Fruit fly (Drosophila melanogaster) whole organism, adult: ENCODE results near the gene CG17648.

Source experiments
- CG11617 ChIP-seq: fragments of 200-800 bp; sonication (Bioruptor generic); optimal IDR thresholded peaks from 2 replicates; lab custom pipeline; 2017; ENCODE audit warnings: mild to moderate bottlenecking, missing biosample characterization, missing genetic modification reagents, missing genetic modification characterization
- CG12768 ChIP-seq: fragments of 200-800 bp; sonication (Bioruptor generic); optimal IDR thresholded peaks from 2 replicates; lab custom pipeline; 2017; ENCODE audit warnings: missing biosample characterization, missing genetic modification characterization, mild to moderate bottlenecking, moderate library complexity, missing genetic modification reagents
- CG14711 ChIP-seq: fragments of 200-800 bp; sonication (Bioruptor generic); optimal IDR thresholded peaks from 2 replicates; lab custom pipeline; 2018; ENCODE audit warnings: missing biosample characterization, mild to moderate bottlenecking, missing genetic modification characterization, moderate library complexity
- CG1620 ChIP-seq: fragments of 200-800 bp; sonication (Bioruptor generic); optimal IDR thresholded peaks from 2 replicates; lab custom pipeline; 2016; ENCODE audit warnings: missing biosample characterization, missing genetic modification characterization
- CG33017 ChIP-seq: fragments of 200-800 bp; sonication (Bioruptor generic); optimal IDR thresholded peaks from 2 replicates; lab custom pipeline; 2018; ENCODE audit warnings: missing biosample characterization, mild to moderate bottlenecking, missing genetic modification characterization, moderate library complexity
- CG5204 ChIP-seq: fragments of 200-800 bp; sonication (Bioruptor generic); optimal IDR thresholded peaks from 2 replicates; lab custom pipeline; 2016; ENCODE audit warnings: missing biosample characterization, missing genetic modification characterization
- CG7045 ChIP-seq: fragments of 200-800 bp; sonication (Bioruptor generic); optimal IDR thresholded peaks from 2 replicates; lab custom pipeline; 2017; ENCODE audit warnings: missing biosample characterization, mild to moderate bottlenecking, missing genetic modification characterization
- CG7101 ChIP-seq: fragments of 200-800 bp; sonication (Bioruptor generic); optimal IDR thresholded peaks from 2 replicates; lab custom pipeline; 2018; ENCODE audit warnings: missing biosample characterization, mild to moderate bottlenecking, missing genetic modification characterization, moderate library complexity
- Clk ChIP-seq: fragments of 200-800 bp; sonication (Bioruptor generic); optimal IDR thresholded peaks from 2 replicates; lab custom pipeline; 2017; ENCODE audit warnings: missing biosample characterization, missing genetic modification characterization
- Crg-1 ChIP-seq: fragments of 200-800 bp; sonication (Bioruptor generic); optimal IDR thresholded peaks from 2 replicates; lab custom pipeline; 2016; ENCODE audit warnings: missing biosample characterization, missing genetic modification characterization
- Hr96 ChIP-seq: fragments of 200-800 bp; sonication (Bioruptor generic); optimal IDR thresholded peaks from 2 replicates; lab custom pipeline; 2016; ENCODE audit warnings: missing biosample characterization, missing genetic modification characterization
- Mnt ChIP-seq: fragments of 200-800 bp; sonication (Bioruptor generic); optimal IDR thresholded peaks from 2 replicates; lab custom pipeline; 2016; ENCODE audit warnings: missing biosample characterization, mild to moderate bottlenecking, missing genetic modification characterization
- bab1 ChIP-seq: fragments of 200-800 bp; sonication (Bioruptor generic); optimal IDR thresholded peaks from 3 replicates; lab custom pipeline; 2019; ENCODE audit warnings: missing biosample characterization, mild to moderate bottlenecking, missing genetic modification characterization, moderate library complexity
- cic ChIP-seq: fragments of 200-800 bp; sonication (Bioruptor generic); optimal IDR thresholded peaks from 2 replicates; lab custom pipeline; 2017; ENCODE audit warnings: missing biosample characterization, mild to moderate bottlenecking, missing genetic modification characterization, moderate library complexity
- cnc ChIP-seq, 2 experiments: fragments of >200 bp; optimal IDR thresholded peaks; 2 replicates each; lab custom pipeline; 2017
- kay ChIP-seq: fragments of 200-800 bp; sonication (Bioruptor generic); peaks from one replicate; lab custom pipeline; 2016; ENCODE audit warnings: missing biosample characterization, missing genetic modification characterization, borderline replicate concordance
- ovo ChIP-seq: fragments of 200-800 bp; sonication (Bioruptor generic); optimal IDR thresholded peaks from 2 replicates; lab custom pipeline; 2016; ENCODE audit warnings: missing biosample characterization, missing genetic modification characterization
- pad ChIP-seq: fragments of 200-800 bp; sonication (Bioruptor generic); optimal IDR thresholded peaks from 3 replicates; lab custom pipeline; 2017; ENCODE audit warnings: missing biosample characterization, missing genetic modification characterization, mild to moderate bottlenecking, moderate library complexity, missing genetic modification reagents
- tj ChIP-seq: fragments of 200-800 bp; sonication (Bioruptor generic); optimal IDR thresholded peaks from 3 replicates; lab custom pipeline; 2017; ENCODE audit warnings: missing biosample characterization, mild to moderate bottlenecking, missing genetic modification characterization, moderate library complexity
- toe ChIP-seq: fragments of 200-800 bp; sonication (Bioruptor generic); optimal IDR thresholded peaks from 2 replicates; lab custom pipeline; 2016; ENCODE audit warnings: missing biosample characterization, missing genetic modification characterization

The CG17648 gene

dm6 chr2L:1729607-1730011 lies 22.5 kb upstream of the CG17648 start, which contains the start of the genes Eno and CG31937:
Eno (minus strand) TSS chr2L:1729636.
CG31937 (plus strand) TSS chr2L:1729887.
- TF ChIP-seq Hr96 (GFP tag; lab: Kevin White, UChicago) (peak; percentile 59), cnc (optimal IDR thresholded peaks at IDR 0.05; lab: Kevin White, UChicago) (no peak), CG1620 (GFP tag; lab: Kevin White, UChicago) (peak; percentile 81), CG12768 (GFP tag; lab: Kevin White, UChicago) (peak; percentile 57), CG7101 (tag; lab: Kevin White, UChicago) (peak; percentile 81), CG33017 (tag; lab: Kevin White, UChicago) (peak; percentile 74), tj (GFP tag; lab: Kevin White, UChicago) (peak; percentile 35), CG14711 (tag; lab: Kevin White, UChicago) (peak; percentile 30), pad (peak; percentile 23), Clk (peak; percentile 34), cic (GFP tag; lab: Kevin White, UChicago) (peak; percentile 52), CG11617 (peak; percentile 72), CG7045 (GFP tag; lab: Kevin White, UChicago) (peak; percentile 46), Mnt (GFP tag; lab: Kevin White, UChicago) (peak; percentile 80), ovo (GFP tag; lab: Kevin White, UChicago) (no peak), toe (GFP tag; lab: Kevin White, UChicago) (peak; percentile 83), CG5204 (peak; percentile 77), kay (GFP tag; lab: Kevin White, UChicago) (no peak), bab1 (GFP tag; lab: Kevin White, UChicago) (peak; percentile 77), Crg-1 (GFP tag; lab: Kevin White, UChicago) (peak; percentile 83)

- TF ChIP-seq kay (GFP tag; lab: Kevin White, UChicago) (no peak), cic (GFP tag; lab: Kevin White, UChicago) (peak; percentile 89), tj (GFP tag; lab: Kevin White, UChicago) (no peak), toe (GFP tag; lab: Kevin White, UChicago) (no peak), ovo (GFP tag; lab: Kevin White, UChicago) (no peak), Mnt (GFP tag; lab: Kevin White, UChicago) (peak; percentile 58), Hr96 (GFP tag; lab: Kevin White, UChicago) (no peak), CG7101 (tag; lab: Kevin White, UChicago) (peak; percentile 5), bab1 (GFP tag; lab: Kevin White, UChicago) (no peak), CG33017 (tag; lab: Kevin White, UChicago) (peak; percentile 64), CG12768 (GFP tag; lab: Kevin White, UChicago) (no peak), CG14711 (tag; lab: Kevin White, UChicago) (no peak), Clk (no peak), CG11617 (peak; percentile 53), CG7045 (GFP tag; lab: Kevin White, UChicago) (peak; percentile 43), cnc (optimal IDR thresholded peaks at IDR 0.05; lab: Kevin White, UChicago) (no peak)
Measured at dm6 chr2L:1730914-1731313, 21.2 kb upstream of the CG17648 start.

- no peak for TF ChIP-seq CG5204
- TF ChIP-seq CG11617, result no peak
- peak; percentile 69 for TF ChIP-seq Crg-1 (GFP tag; lab: Kevin White, UChicago)
- peak; percentile 17 for TF ChIP-seq pad
- peak; percentile 48 for TF ChIP-seq CG14711 (tag; lab: Kevin White, UChicago)
- TF ChIP-seq CG7101 (tag; lab: Kevin White, UChicago), result peak; percentile 49
- peak; percentile 68 for TF ChIP-seq CG33017 (tag; lab: Kevin White, UChicago)
- TF ChIP-seq Mnt (GFP tag; lab: Kevin White, UChicago), result peak; percentile 80
- peak; percentile 18 for TF ChIP-seq cic (GFP tag; lab: Kevin White, UChicago)
Measured at dm6 chr2L:1732189-1732588, 19.9 kb upstream of the CG17648 start, which contains the start of the genes CG17652 and CG17646. CG17652 (minus strand) TSS chr2L:1732356. CG17646 (plus strand) TSS chr2L:1732524.

DNA sequence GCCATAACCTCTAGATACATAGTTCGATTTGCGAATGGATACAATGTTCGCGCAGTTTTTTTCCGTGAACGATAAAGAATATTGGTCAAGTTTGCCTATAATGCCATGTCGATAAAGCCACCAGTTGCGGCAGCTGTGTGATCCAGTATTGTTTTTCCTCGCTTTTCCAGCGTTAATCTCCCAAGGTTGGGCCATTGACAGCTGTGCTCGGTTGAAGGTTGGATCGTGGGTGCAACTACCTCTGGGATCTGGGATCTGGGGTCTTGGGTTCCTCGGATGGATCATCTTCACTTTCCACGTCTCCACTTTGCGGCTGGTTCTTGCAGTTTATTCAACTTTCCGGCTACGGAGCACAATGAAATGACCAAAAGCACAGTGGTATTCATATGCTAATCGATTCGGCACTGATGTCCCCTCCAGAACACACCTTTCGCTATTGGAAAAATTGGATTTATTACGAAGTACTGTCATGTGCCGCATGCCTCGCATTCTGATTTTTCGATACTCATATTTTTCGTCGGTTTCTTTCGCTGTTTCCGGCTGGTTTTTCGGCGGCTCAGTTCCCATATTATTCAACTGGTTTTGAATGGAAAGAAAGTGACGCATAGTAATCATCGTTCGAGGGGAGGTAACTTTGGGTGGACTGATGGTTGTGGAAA lies 18.8 kb upstream of the CG17648 start:
- TF ChIP-seq CG33017 (tag; lab: Kevin White, UChicago) (no peak), CG7045 (GFP tag; lab: Kevin White, UChicago) (no peak), CG7101 (tag; lab: Kevin White, UChicago) (no peak), Hr96 (GFP tag; lab: Kevin White, UChicago) (no peak), kay (GFP tag; lab: Kevin White, UChicago) (no peak), ovo (GFP tag; lab: Kevin White, UChicago) (no peak), tj (GFP tag; lab: Kevin White, UChicago) (no peak), Crg-1 (GFP tag; lab: Kevin White, UChicago) (no peak), cic (GFP tag; lab: Kevin White, UChicago) (no peak), pad (no peak), CG5204 (no peak), Clk (no peak), CG12768 (GFP tag; lab: Kevin White, UChicago) (no peak), bab1 (GFP tag; lab: Kevin White, UChicago) (no peak), CG1620 (GFP tag; lab: Kevin White, UChicago) (no peak), cnc (optimal IDR thresholded peaks at IDR 0.05; lab: Kevin White, UChicago) (no peak)

DNA sequence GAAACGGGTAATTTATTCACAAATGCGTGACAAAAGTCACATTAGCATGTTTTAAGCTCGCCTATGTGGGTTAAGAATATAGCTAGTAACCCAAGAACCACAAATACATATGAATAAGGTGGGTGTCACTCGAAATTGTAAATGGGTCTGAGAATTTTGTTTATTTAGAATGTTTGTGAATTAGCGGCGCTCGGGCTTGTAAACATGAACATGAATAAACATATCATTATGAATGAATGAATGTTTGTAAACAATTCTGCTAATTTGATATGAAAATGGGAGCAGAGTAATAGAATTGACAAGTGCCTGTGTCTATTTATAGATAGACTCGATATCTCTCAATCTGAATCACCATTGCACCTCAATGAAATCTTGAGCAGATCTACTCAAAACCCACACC lies 17.0 kb upstream of the CG17648 start:
- no peak for TF ChIP-seq Clk
- no peak for TF ChIP-seq CG5204
- no peak for TF ChIP-seq kay (GFP tag; lab: Kevin White, UChicago)
- no peak for TF ChIP-seq tj (GFP tag; lab: Kevin White, UChicago)
- TF ChIP-seq ovo (GFP tag; lab: Kevin White, UChicago), result no peak
- no peak for TF ChIP-seq CG7101 (tag; lab: Kevin White, UChicago)
- TF ChIP-seq pad, result no peak
- no peak for TF ChIP-seq Crg-1 (GFP tag; lab: Kevin White, UChicago)
- TF ChIP-seq CG1620 (GFP tag; lab: Kevin White, UChicago), result no peak
- TF ChIP-seq CG14711 (tag; lab: Kevin White, UChicago), result no peak
- no peak for TF ChIP-seq Hr96 (GFP tag; lab: Kevin White, UChicago)
- no peak for TF ChIP-seq CG11617
- no peak for TF ChIP-seq Mnt (GFP tag; lab: Kevin White, UChicago)
- no peak for TF ChIP-seq bab1 (GFP tag; lab: Kevin White, UChicago)
- no peak for TF ChIP-seq CG7045 (GFP tag; lab: Kevin White, UChicago)
- TF ChIP-seq CG33017 (tag; lab: Kevin White, UChicago), result no peak
- TF ChIP-seq toe (GFP tag; lab: Kevin White, UChicago), result no peak
- TF ChIP-seq cic (GFP tag; lab: Kevin White, UChicago), result no peak
- TF ChIP-seq cnc (optimal IDR thresholded peaks at IDR 0.05; lab: Kevin White, UChicago), result no peak
